Fruit fly (Drosophila melanogaster) whole organism, adult: ENCODE results near the gene CG33772.

Experiments used
- CG11617 ChIP-seq: fragments of 200-800 bp; sonication (Bioruptor generic); optimal IDR thresholded peaks from 2 replicates; lab custom pipeline; 2017; ENCODE audit warnings: mild to moderate bottlenecking, missing biosample characterization, missing genetic modification reagents, missing genetic modification characterization
- CG12768 ChIP-seq: fragments of 200-800 bp; sonication (Bioruptor generic); optimal IDR thresholded peaks from 2 replicates; lab custom pipeline; 2017; ENCODE audit warnings: missing biosample characterization, missing genetic modification characterization, mild to moderate bottlenecking, moderate library complexity, missing genetic modification reagents
- CG14711 ChIP-seq: fragments of 200-800 bp; sonication (Bioruptor generic); optimal IDR thresholded peaks from 2 replicates; lab custom pipeline; 2018; ENCODE audit warnings: missing biosample characterization, mild to moderate bottlenecking, missing genetic modification characterization, moderate library complexity
- CG1620 ChIP-seq: fragments of 200-800 bp; sonication (Bioruptor generic); optimal IDR thresholded peaks from 2 replicates; lab custom pipeline; 2016; ENCODE audit warnings: missing biosample characterization, missing genetic modification characterization
- CG33017 ChIP-seq: fragments of 200-800 bp; sonication (Bioruptor generic); optimal IDR thresholded peaks from 2 replicates; lab custom pipeline; 2018; ENCODE audit warnings: missing biosample characterization, mild to moderate bottlenecking, missing genetic modification characterization, moderate library complexity
- CG5204 ChIP-seq: fragments of 200-800 bp; sonication (Bioruptor generic); optimal IDR thresholded peaks from 2 replicates; lab custom pipeline; 2016; ENCODE audit warnings: missing biosample characterization, missing genetic modification characterization
- CG7045 ChIP-seq: fragments of 200-800 bp; sonication (Bioruptor generic); optimal IDR thresholded peaks from 2 replicates; lab custom pipeline; 2017; ENCODE audit warnings: missing biosample characterization, mild to moderate bottlenecking, missing genetic modification characterization
- CG7101 ChIP-seq: fragments of 200-800 bp; sonication (Bioruptor generic); optimal IDR thresholded peaks from 2 replicates; lab custom pipeline; 2018; ENCODE audit warnings: missing biosample characterization, mild to moderate bottlenecking, missing genetic modification characterization, moderate library complexity
- Clk ChIP-seq: fragments of 200-800 bp; sonication (Bioruptor generic); optimal IDR thresholded peaks from 2 replicates; lab custom pipeline; 2017; ENCODE audit warnings: missing biosample characterization, missing genetic modification characterization
- Crg-1 ChIP-seq: fragments of 200-800 bp; sonication (Bioruptor generic); optimal IDR thresholded peaks from 2 replicates; lab custom pipeline; 2016; ENCODE audit warnings: missing biosample characterization, missing genetic modification characterization
- Hr96 ChIP-seq: fragments of 200-800 bp; sonication (Bioruptor generic); optimal IDR thresholded peaks from 2 replicates; lab custom pipeline; 2016; ENCODE audit warnings: missing biosample characterization, missing genetic modification characterization
- Mnt ChIP-seq: fragments of 200-800 bp; sonication (Bioruptor generic); optimal IDR thresholded peaks from 2 replicates; lab custom pipeline; 2016; ENCODE audit warnings: missing biosample characterization, mild to moderate bottlenecking, missing genetic modification characterization
- bab1 ChIP-seq: fragments of 200-800 bp; sonication (Bioruptor generic); optimal IDR thresholded peaks from 3 replicates; lab custom pipeline; 2019; ENCODE audit warnings: missing biosample characterization, mild to moderate bottlenecking, missing genetic modification characterization, moderate library complexity
- cic ChIP-seq: fragments of 200-800 bp; sonication (Bioruptor generic); optimal IDR thresholded peaks from 2 replicates; lab custom pipeline; 2017; ENCODE audit warnings: missing biosample characterization, mild to moderate bottlenecking, missing genetic modification characterization, moderate library complexity
- cnc ChIP-seq, 2 experiments: fragments of >200 bp; optimal IDR thresholded peaks; 2 replicates each; lab custom pipeline; 2017
- kay ChIP-seq: fragments of 200-800 bp; sonication (Bioruptor generic); peaks from one replicate; lab custom pipeline; 2016; ENCODE audit warnings: missing biosample characterization, missing genetic modification characterization, borderline replicate concordance
- ovo ChIP-seq: fragments of 200-800 bp; sonication (Bioruptor generic); optimal IDR thresholded peaks from 2 replicates; lab custom pipeline; 2016; ENCODE audit warnings: missing biosample characterization, missing genetic modification characterization
- pad ChIP-seq: fragments of 200-800 bp; sonication (Bioruptor generic); optimal IDR thresholded peaks from 3 replicates; lab custom pipeline; 2017; ENCODE audit warnings: missing biosample characterization, missing genetic modification characterization, mild to moderate bottlenecking, moderate library complexity, missing genetic modification reagents
- tj ChIP-seq: fragments of 200-800 bp; sonication (Bioruptor generic); optimal IDR thresholded peaks from 3 replicates; lab custom pipeline; 2017; ENCODE audit warnings: missing biosample characterization, mild to moderate bottlenecking, missing genetic modification characterization, moderate library complexity
- toe ChIP-seq: fragments of 200-800 bp; sonication (Bioruptor generic); optimal IDR thresholded peaks from 2 replicates; lab custom pipeline; 2016; ENCODE audit warnings: missing biosample characterization, missing genetic modification characterization

Gene CG33772

dm6 chr3L:22686987-22687386 is 34.7 kb upstream of the CG33772 start, which contains the start of the genes CG14455 and CG14456:
Gene CG14455 (minus strand): TSS chr3L:22687087.
Gene CG14456 (plus strand): TSS chr3L:22687222.
- TF ChIP-seq CG33017 (tag; lab: Kevin White, UChicago) (no peak), Hr96 (GFP tag; lab: Kevin White, UChicago) (no peak), kay (GFP tag; lab: Kevin White, UChicago) (no peak), CG14711 (tag; lab: Kevin White, UChicago) (no peak), CG11617 (GFP tag; lab: Kevin White, UChicago) (no peak)

DNA sequence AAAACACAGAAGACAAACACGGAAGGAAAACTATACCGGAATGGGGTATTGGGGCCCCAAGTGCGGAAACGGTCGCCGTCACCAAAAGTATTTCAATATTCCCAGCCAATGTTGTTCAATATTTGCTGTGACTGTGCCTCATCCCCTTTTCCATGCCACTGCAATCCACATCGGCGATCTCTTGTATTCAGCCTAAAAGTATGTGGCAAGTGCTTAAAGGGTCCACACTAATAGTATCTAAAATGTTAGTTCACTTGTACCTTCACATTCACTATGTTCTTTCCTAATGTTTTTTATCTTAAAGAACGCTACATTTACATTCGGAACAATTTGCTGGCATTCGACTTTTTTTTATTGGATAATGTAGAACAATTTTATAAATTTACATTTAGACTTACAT is 28.6 kb upstream of the CG33772 start:
- TF ChIP-seq Clk (GFP tag; lab: Kevin White, UChicago) (no peak), cnc (optimal IDR thresholded peaks at IDR 0.05; lab: Kevin White, UChicago) (no peak), CG12768 (GFP tag; lab: Kevin White, UChicago) (no peak), bab1 (no peak), ovo (GFP tag; lab: Kevin White, UChicago) (no peak)

dm6 chr3L:22671699-22672276 is 19.5 kb upstream of the CG33772 start:
- TF ChIP-seq CG14711 (tag; lab: Kevin White, UChicago): no peak
- TF ChIP-seq CG7101: no peak
- no peak for TF ChIP-seq Mnt
- no peak for TF ChIP-seq bab1
- TF ChIP-seq CG11617 (GFP tag; lab: Kevin White, UChicago): no peak
- TF ChIP-seq CG7045 (GFP tag; lab: Kevin White, UChicago): no peak
- TF ChIP-seq CG1620 (GFP tag; lab: Kevin White, UChicago): no peak
- TF ChIP-seq tj: no peak
- TF ChIP-seq CG5204 (GFP tag; lab: Kevin White, UChicago): no peak
- no peak for TF ChIP-seq cnc (optimal IDR thresholded peaks at IDR 0.05; lab: Kevin White, UChicago)
- TF ChIP-seq CG33017 (tag; lab: Kevin White, UChicago): no peak
- TF ChIP-seq ovo (GFP tag; lab: Kevin White, UChicago): no peak

DNA sequence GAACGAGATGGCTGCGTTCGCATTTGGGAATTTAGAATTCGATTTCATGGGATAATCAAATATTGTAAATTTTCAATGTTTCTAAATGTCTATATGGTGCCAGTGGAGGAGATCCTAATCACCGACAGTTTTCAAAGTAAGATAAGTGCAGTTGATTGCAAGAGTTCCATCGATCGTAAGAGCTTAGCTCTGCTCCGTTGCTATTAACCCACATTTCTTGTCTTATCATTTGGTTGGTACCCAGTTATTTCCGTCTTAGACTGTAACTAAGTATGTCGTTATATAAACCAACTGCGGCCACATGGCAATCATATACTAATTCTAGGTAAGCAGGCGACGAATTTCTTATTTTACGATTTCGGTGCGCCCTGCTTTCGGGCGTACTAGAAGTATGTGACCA is 17.8 kb upstream of the CG33772 start:
- TF ChIP-seq CG14711 (tag; lab: Kevin White, UChicago) (no peak), CG12768 (GFP tag; lab: Kevin White, UChicago) (no peak), CG33017 (tag; lab: Kevin White, UChicago) (no peak), Hr96 (GFP tag; lab: Kevin White, UChicago) (no peak)

dm6 chr3L:22669275-22670006 is 17.1 kb upstream of the CG33772 start, which contains the start of gene Jhbp6:
Gene Jhbp6 (plus strand): TSS chr3L:22669956.
- TF ChIP-seq pad (GFP tag; lab: Kevin White, UChicago): no peak

DNA sequence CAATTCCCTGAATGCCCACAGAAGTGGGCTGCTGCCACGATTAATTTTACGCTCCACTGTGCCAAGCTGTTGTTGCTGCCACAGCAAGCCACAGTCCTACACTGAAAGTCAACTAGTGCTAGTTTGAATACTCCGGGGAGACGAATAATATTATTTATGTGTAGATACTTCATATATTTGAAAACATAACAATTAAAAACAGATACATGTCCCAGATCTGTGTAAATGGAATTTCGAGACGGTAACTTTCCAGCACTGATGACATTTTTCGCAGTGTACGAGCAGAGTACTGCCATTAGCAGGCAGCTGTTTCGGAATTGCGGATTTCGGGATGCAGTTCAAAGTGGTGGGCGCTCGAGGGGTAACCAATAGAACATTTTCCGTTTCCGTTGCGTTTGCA is 12.8 kb upstream of the CG33772 start:
- TF ChIP-seq Crg-1 (GFP tag; lab: Kevin White, UChicago): no peak
- TF ChIP-seq tj: no peak
- no peak for TF ChIP-seq CG5204 (GFP tag; lab: Kevin White, UChicago)
- no peak for TF ChIP-seq ovo (GFP tag; lab: Kevin White, UChicago)
- TF ChIP-seq cnc (optimal IDR thresholded peaks at IDR 0.05; lab: Kevin White, UChicago): no peak
- TF ChIP-seq toe: no peak
- no peak for TF ChIP-seq CG11617 (GFP tag; lab: Kevin White, UChicago)
- no peak for TF ChIP-seq CG14711 (tag; lab: Kevin White, UChicago)
- TF ChIP-seq Mnt: no peak
- no peak for TF ChIP-seq CG7045 (GFP tag; lab: Kevin White, UChicago)
- TF ChIP-seq bab1: no peak
- TF ChIP-seq cic (GFP tag; lab: Kevin White, UChicago): no peak

dm6 chr3L:22649096-22649495 is 3.2 kb downstream of the CG33772 start, which contains the start of gene CG33771:
Gene CG33771 (plus strand): TSS chr3L:22649396.
- TF ChIP-seq cnc (optimal IDR thresholded peaks at IDR 0.05; lab: Kevin White, UChicago) (no peak), tj (no peak), Clk (GFP tag; lab: Kevin White, UChicago) (no peak), ovo (GFP tag; lab: Kevin White, UChicago) (no peak), Mnt (no peak), kay (GFP tag; lab: Kevin White, UChicago) (no peak), CG11617 (GFP tag; lab: Kevin White, UChicago) (no peak), CG33017 (tag; lab: Kevin White, UChicago) (no peak)
